Worm (Caenorhabditis elegans): ENCODE measurements around the gene W04G3.7.

DNA sequence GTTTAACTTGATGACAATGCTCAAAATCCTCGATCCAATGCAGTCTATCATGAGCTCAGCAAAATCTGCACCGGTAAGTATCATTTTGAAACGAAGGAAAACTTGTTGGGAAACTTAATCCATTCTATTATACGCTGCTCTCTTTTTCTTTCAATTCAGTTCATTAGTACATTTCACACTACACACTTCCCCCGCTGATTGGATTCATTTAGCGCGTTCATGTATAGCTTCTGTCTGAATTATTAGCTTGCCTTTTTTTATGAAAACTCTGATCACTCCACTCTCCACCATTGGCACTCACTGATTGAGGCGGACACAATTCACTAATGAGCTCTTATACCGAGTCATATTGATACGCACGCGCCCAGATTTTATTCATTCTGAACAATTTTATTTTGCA lies 46.8 kb downstream of the W04G3.7 start:
- TF ChIP-seq ztf-29 (GFP tag; IDR thresholded peaks at IDR 0.05) = no peak
- no peak for TF ChIP-seq klf-2 (GFP tag; conservative IDR thresholded peaks at IDR 0.05)
- TF ChIP-seq T22C8.4 (GFP tag; IDR thresholded peaks at IDR 0.05) = no peak
- no peak for TF ChIP-seq tab-1 (GFP tag; IDR thresholded peaks at IDR 0.05)
- TF ChIP-seq flt-1 (GFP tag; IDR thresholded peaks at IDR 0.05) = no peak
- no peak for TF ChIP-seq ztf-23 (GFP tag; IDR thresholded peaks at IDR 0.05)

Measured in whole organism, midembryonic.